Worm (Caenorhabditis elegans): Measurements from ENCODE around the gene srz-38.

ce11 chrIV:16330508-16330907, 4.6 kb upstream of the srz-38 start:
- TF ChIP-seq F13H6.1 (tag; optimal IDR thresholded peaks at IDR 0.05) (no peak), ceh-31 (tag; optimal IDR thresholded peaks at IDR 0.05) (no peak), tbx-2 (tag; optimal IDR thresholded peaks at IDR 0.05) (no peak), elt-2 (tag; optimal IDR thresholded peaks at IDR 0.05) (no peak)
